Worm (Caenorhabditis elegans) whole organism, L4/young adult: ENCODE measurements around the gene F14E5.8.

Experiments used
- W03F9.2 ChIP-seq: fragments of 150-350 bp; optimal IDR thresholded peaks from 2 replicates; lab custom pipeline; 2014; ENCODE audit warnings: missing biosample characterization, missing genetic modification characterization
- dao-5 ChIP-seq: sonication (generic microtip); optimal IDR thresholded peaks from 2 replicates; lab custom pipeline; 2016; ENCODE audit warnings: missing genotype, missing genetic modification characterization, moderate library complexity, missing compliant biosample characterization
- him-1 ChIP-seq: sonication (generic microtip); optimal IDR thresholded peaks from 2 replicates; lab custom pipeline; 2016; ENCODE audit warnings: missing genotype, missing genetic modification reagents, missing genetic modification characterization, missing compliant biosample characterization

DNA sequence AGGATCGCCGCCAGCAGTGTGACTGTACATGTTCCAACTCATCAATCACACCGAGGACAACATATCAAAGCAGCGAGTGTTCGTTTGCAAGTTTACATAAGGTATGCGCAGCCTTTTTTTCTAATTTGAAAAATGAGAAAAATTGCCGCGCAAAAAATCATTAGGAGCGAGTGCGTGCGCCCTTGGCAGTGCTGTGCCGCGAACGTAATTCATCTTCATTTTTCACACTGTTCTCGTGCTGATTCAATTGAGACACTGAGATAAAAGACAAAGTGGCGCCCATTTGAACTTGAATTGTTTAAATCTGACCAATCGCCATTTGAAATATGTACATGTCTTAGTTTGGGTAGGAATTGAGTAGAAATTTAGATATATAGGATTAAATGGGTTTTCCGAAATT is 10.4 kb upstream of the F14E5.8 start:
- no peak for TF ChIP-seq dao-5
- TF ChIP-seq him-1 (tag; lab: Kevin White, UChicago) = no peak
- no peak for TF ChIP-seq W03F9.2
